Worm (Caenorhabditis elegans) whole organism, L3 larva: Measurements from ENCODE around the gene F49E12.7.

ENCODE experiments used
- ceh-28 ChIP-seq: fragments of 150-350 bp; optimal IDR thresholded peaks from 2 replicates; lab custom pipeline; 2014; ENCODE audit warnings: missing biosample characterization, missing genetic modification reagents, missing genetic modification characterization
- egl-27 ChIP-seq: sonication (generic microtip); optimal IDR thresholded peaks from 4 replicates; lab custom pipeline; 2017; ENCODE audit warnings: missing biosample characterization, missing genetic modification reagents, missing genetic modification characterization
- elt-3 ChIP-seq, 3 experiments: fragments of 150-350 bp in 1 of 3; sonication (generic microtip) in 2 of 3; optimal IDR thresholded peaks; 2 replicates in 2 of 3; 4 replicates in 1 of 3; lab custom pipeline; 2014 to 2017; ENCODE audit warnings: missing biosample characterization in 3 of 3, missing genetic modification characterization in 3 of 3
- fkh-10 ChIP-seq: sonication (generic microtip); optimal IDR thresholded peaks from 2 replicates; lab custom pipeline; 2017; ENCODE audit warnings: missing biosample characterization, missing genetic modification reagents, missing genetic modification characterization
- jun-1 ChIP-seq: fragments of 150-350 bp; optimal IDR thresholded peaks from 2 replicates; lab custom pipeline; 2014; ENCODE audit warnings: missing biosample characterization, missing genetic modification reagents, missing genetic modification characterization
- lin-15B ChIP-seq: fragments of 150-350 bp; optimal IDR thresholded peaks from 2 replicates; lab custom pipeline; 2014; ENCODE audit warnings: missing biosample characterization, missing genetic modification characterization
- nhr-11 ChIP-seq: fragments of 150-350 bp; optimal IDR thresholded peaks from 2 replicates; lab custom pipeline; 2014; ENCODE audit warnings: missing biosample characterization, missing genetic modification characterization
- nhr-76 ChIP-seq: fragments of 150-350 bp; sonication (generic microtip); optimal IDR thresholded peaks from 5 replicates; lab custom pipeline; 2014; ENCODE audit warnings: missing biosample characterization, missing genetic modification characterization
- snpc-4 ChIP-seq: fragments of 150-350 bp; optimal IDR thresholded peaks from 2 replicates; lab custom pipeline; 2014; ENCODE audit warnings: missing biosample characterization, missing genetic modification characterization
- unc-62 ChIP-seq: fragments of 150-350 bp; sonication (generic microtip); optimal IDR thresholded peaks from 4 replicates; lab custom pipeline; 2014; ENCODE audit warnings: missing biosample characterization, missing genetic modification reagents, missing genetic modification characterization

DNA sequence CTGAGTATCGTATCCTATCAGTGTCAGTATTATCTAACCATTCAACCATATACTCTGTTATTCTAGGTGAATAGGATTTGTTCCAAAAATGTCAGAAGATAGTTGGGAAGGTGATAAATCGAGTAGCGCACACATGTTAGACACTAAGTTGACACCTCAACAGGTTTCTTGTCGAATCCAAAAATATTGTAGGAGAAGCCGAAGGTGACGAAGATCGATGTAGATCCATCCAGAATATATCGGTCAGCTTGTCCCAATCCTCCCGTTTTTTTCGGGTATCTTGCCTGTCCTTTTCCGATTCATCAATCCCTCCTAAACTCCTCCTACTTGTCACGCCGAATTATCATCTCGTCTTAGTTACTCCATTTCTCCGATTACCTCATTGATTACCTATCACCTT lies 50.3 kb downstream of the F49E12.7 start:
- TF ChIP-seq snpc-4 = no peak
- no peak for TF ChIP-seq nhr-11 (tag; lab: Kevin White, UChicago)
- no peak for TF ChIP-seq fkh-10 (GFP tag; lab: Kevin White, UChicago)
- no peak for TF ChIP-seq nhr-76 (tag; lab: Kevin White, UChicago)
- TF ChIP-seq lin-15B (tag; lab: Kevin White, UChicago) = no peak
- no peak for TF ChIP-seq jun-1 (tag; lab: Kevin White, UChicago)
- TF ChIP-seq ceh-28 = no peak
- TF ChIP-seq unc-62 (GFP tag; lab: Kevin White, UChicago) = no peak
- TF ChIP-seq egl-27 (tag; lab: Kevin White, UChicago) = no peak
- no peak for TF ChIP-seq elt-3 (tag; optimal IDR thresholded peaks at IDR 0.05; lab: Kevin White, UChicago)
